Fruit fly (Drosophila melanogaster): ENCODE data around the gene CG14294.

- TF ChIP-seq cwo (GFP tag; optimal IDR thresholded peaks at IDR 0.05) (no peak), CG6765 (GFP tag; optimal IDR thresholded peaks at IDR 0.05) (no peak)
Observed at dm6 chr3R:18902858-18903257, 794 bp upstream of the CG14294 start, which contains the start of gene CG34284.

Measured in whole organism, embryonic.